Worm (Caenorhabditis elegans): ENCODE data around the gene ttm-2.

Gene ttm-2

ce11 chrII:4739984-4740462 is 26.2 kb downstream of the ttm-2 start, which contains the start of gene eas-1 (continued):
- TF ChIP-seq tbp1 (GFP tag; optimal IDR thresholded peaks at IDR 0.05) (peak; percentile 44), snpc-4 (GFP tag; optimal IDR thresholded peaks at IDR 0.05) (no peak), snpc-4 (tag; optimal IDR thresholded peaks at IDR 0.05) (peak in 2 of 4 experiments; percentile 18 to 22), F52B5.7 (tag; optimal IDR thresholded peaks at IDR 0.05) (no peak), sdz-38 (tag; optimal IDR thresholded peaks at IDR 0.05) (no peak), hmg-1.2 (GFP tag; IDR thresholded peaks at IDR 0.05) (0 out of 2 replicates have a peak, but pooled peaks have one; percentile 23), attf-3 (GFP tag; conservative IDR thresholded peaks at IDR 0.05) (peak; percentile 51; the same call in 1 of the 2 replicates), sptf-2 (GFP tag; optimal IDR thresholded peaks at IDR 0.05) (peak; percentile 5), dox-1 (GFP tag; IDR thresholded peaks at IDR 0.05) (peak; percentile 79), attf-5 (GFP tag; optimal IDR thresholded peaks at IDR 0.05) (peak; percentile 76), K11D2.4 (GFP tag; IDR thresholded peaks at IDR 0.05) (peak; percentile 64; the same call in 1 of the 2 replicates), let-526 (GFP tag; IDR thresholded peaks at IDR 0.05) (peak; percentile 73; the same call in 1 of the 2 replicates), F37B4.10 (GFP tag; IDR thresholded peaks at IDR 0.05) (no peak), ceh-40 (GFP tag; IDR thresholded peaks at IDR 0.05) (no peak), madf-6 (GFP tag; IDR thresholded peaks at IDR 0.05) (peak; percentile 69), Y67H2A.10 (GFP tag; conservative IDR thresholded peaks at IDR 0.05) (peak; percentile 45; the same call in 1 of the 2 replicates), efl-1 (GFP tag; optimal IDR thresholded peaks at IDR 0.05) (peak; percentile 82), pbrm-1 (GFP tag; IDR thresholded peaks at IDR 0.05) (peak; percentile 53; the same call in 1 of the 2 replicates), lsl-1 (GFP tag; optimal IDR thresholded peaks at IDR 0.05) (peak; percentile 63), mes-4 (tag; optimal IDR thresholded peaks at IDR 0.05) (no peak), atf-7 (tag; optimal IDR thresholded peaks at IDR 0.05) (peak; percentile 73), ccch-3 (GFP tag; optimal IDR thresholded peaks at IDR 0.05) (peak; percentile 37), ceh-27 (GFP tag; optimal IDR thresholded peaks at IDR 0.05) (peak; percentile 91), F23B12.7 (tag; optimal IDR thresholded peaks at IDR 0.05; ENCODE audit: insufficient read depth) (peak; percentile 39), nfyb-1 (GFP tag; IDR thresholded peaks at IDR 0.05) (no peak), hrde-1 (tag; optimal IDR thresholded peaks at IDR 0.05; ENCODE audit: borderline replicate concordance) (no peak), tbx-9 (tag; optimal IDR thresholded peaks at IDR 0.05; ENCODE audit: borderline replicate concordance) (no peak), ztf-26 (tag; optimal IDR thresholded peaks at IDR 0.05) (no peak), F57C9.4 (tag; optimal IDR thresholded peaks at IDR 0.05) (no peak), D2030.7 (GFP tag; IDR thresholded peaks at IDR 0.05) (peak; percentile 70), C17E4.6 (GFP tag; IDR thresholded peaks at IDR 0.05) (no peak), lag-1 (GFP tag; IDR thresholded peaks at IDR 0.05) (no peak), ama-1 (optimal IDR thresholded peaks at IDR 0.05) (no peak), ama-1 (GFP tag; optimal IDR thresholded peaks at IDR 0.05) (no peak), bed-1 (GFP tag; IDR thresholded peaks at IDR 0.05) (no peak), B0035.1 (tag; optimal IDR thresholded peaks at IDR 0.05) (no peak), nhr-90 (tag; optimal IDR thresholded peaks at IDR 0.05) (no peak), chd-7 (tag; optimal IDR thresholded peaks at IDR 0.05) (peak; percentile 24), dpff-1 (tag; optimal IDR thresholded peaks at IDR 0.05) (no peak), nhr-179 (tag; optimal IDR thresholded peaks at IDR 0.05) (no peak), hlh-12 (tag; optimal IDR thresholded peaks at IDR 0.05) (no peak), B0336.3 (GFP tag; IDR thresholded peaks at IDR 0.05) (no peak), Y53F4B.3 (GFP tag; IDR thresholded peaks at IDR 0.05) (no peak), let-607 (tag; optimal IDR thresholded peaks at IDR 0.05) (peak; percentile 93 to 97), athp-1 (tag; optimal IDR thresholded peaks at IDR 0.05) (peak; percentile 33), Y95B8A.8 (GFP tag; IDR thresholded peaks at IDR 0.05) (no peak), zim-3 (tag; optimal IDR thresholded peaks at IDR 0.05) (no peak), hlh-26 (GFP tag; conservative IDR thresholded peaks at IDR 0.05) (no peak), unc-130 (GFP tag; optimal IDR thresholded peaks at IDR 0.05) (peak; percentile 70), unc-62 (GFP tag; optimal IDR thresholded peaks at IDR 0.05) (no peak)

All from whole organism, young adult.